Fruit fly (Drosophila melanogaster) whole organism, embryonic: ENCODE data around the gene drm.

ENCODE experiments used
- BtbVII ChIP-seq: fragments of 200-800 bp; sonication (Bioruptor generic); optimal IDR thresholded peaks from 3 replicates; lab custom pipeline; 2017; ENCODE audit warnings: missing biosample characterization, mild to moderate bottlenecking, missing genetic modification characterization
- CG11456 ChIP-seq: fragments of 200-800 bp; sonication (Bioruptor generic); IDR thresholded peaks from 3 replicates; pipeline ENCODE4 v1.3.6; 2022; ENCODE audit warnings: missing biosample characterization, missing genetic modification characterization
- CG11560 ChIP-seq: fragments of 200-800 bp; sonication (Bioruptor generic); IDR thresholded peaks from 3 replicates; pipeline ENCODE4 v1.3.6; 2022; ENCODE audit warnings: missing biosample characterization, missing genetic modification characterization
- CG11695 ChIP-seq: fragments of 200-800 bp; sonication (Bioruptor generic); IDR thresholded peaks from 3 replicates; pipeline ENCODE4 v1.3.6; 2022; ENCODE audit warnings: missing biosample characterization, missing genetic modification characterization
- CG12155 ChIP-seq: fragments of 200-800 bp; sonication (Bioruptor generic); optimal IDR thresholded peaks from 3 replicates; lab custom pipeline; 2016; ENCODE audit warnings: missing biosample characterization, missing genetic modification characterization
- CG1233 ChIP-seq: fragments of 200-800 bp; sonication (Bioruptor generic); optimal IDR thresholded peaks from 4 replicates; lab custom pipeline; 2018; ENCODE audit warnings: missing biosample characterization, mild to moderate bottlenecking, missing genetic modification characterization
- CG13894 ChIP-seq: fragments of 200-800 bp; sonication (Bioruptor generic); optimal IDR thresholded peaks from 3 replicates; lab custom pipeline; 2018; ENCODE audit warnings: missing biosample characterization, mild to moderate bottlenecking, missing genetic modification characterization, moderate library complexity
- CG15514 ChIP-seq: fragments of 200-800 bp; sonication (Bioruptor generic); optimal IDR thresholded peaks from 3 replicates; lab custom pipeline; 2017; ENCODE audit warnings: missing biosample characterization, missing genetic modification characterization, mild to moderate bottlenecking, moderate library complexity, missing genetic modification reagents
- CG17361 ChIP-seq: fragments of 200-800 bp; sonication (Bioruptor generic); IDR thresholded peaks from 3 replicates; pipeline ENCODE4 v1.3.6; 2022; ENCODE audit warnings: missing biosample characterization, missing genetic modification characterization
- CG17912 ChIP-seq: fragments of 200-800 bp; sonication (Bioruptor generic); optimal IDR thresholded peaks from 2 replicates; lab custom pipeline; 2018; ENCODE audit warnings: missing biosample characterization, mild to moderate bottlenecking, missing genetic modification characterization
- CG4730 ChIP-seq: fragments of 200-800 bp; sonication (Bioruptor generic); IDR thresholded peaks from 2 replicates; pipeline ENCODE4 v1.3.6; 2022; ENCODE audit warnings: missing biosample characterization, missing genetic modification characterization
- CG4820 ChIP-seq: fragments of 200-800 bp; sonication (Bioruptor generic); optimal IDR thresholded peaks from 3 replicates; lab custom pipeline; 2016; ENCODE audit warnings: missing biosample characterization, missing genetic modification characterization
- CG6272 ChIP-seq: fragments of 200-800 bp; sonication (Bioruptor generic); IDR thresholded peaks from 2 replicates; pipeline ENCODE4 v1.3.6; 2022; ENCODE audit warnings: missing biosample characterization, missing genetic modification characterization
- CG7987 ChIP-seq: fragments of 200-800 bp; sonication (Bioruptor generic); optimal IDR thresholded peaks from 2 replicates; lab custom pipeline; 2018; ENCODE audit warnings: missing biosample characterization, mild to moderate bottlenecking, missing genetic modification characterization, moderate library complexity
- CG8281 ChIP-seq: fragments of 200-800 bp; sonication (Bioruptor generic); optimal IDR thresholded peaks from 2 replicates; lab custom pipeline; 2018; ENCODE audit warnings: missing biosample characterization, mild to moderate bottlenecking, missing genetic modification characterization, moderate library complexity
- CG9817 ChIP-seq: fragments of 200-800 bp; sonication (Bioruptor generic); optimal IDR thresholded peaks from 2 replicates; lab custom pipeline; 2018; ENCODE audit warnings: missing biosample characterization, mild to moderate bottlenecking, missing genetic modification characterization, moderate library complexity
- Chrac-16 ChIP-seq: fragments of 200-800 bp; sonication (Bioruptor generic); optimal IDR thresholded peaks from 3 replicates; lab custom pipeline; 2016; ENCODE audit warnings: missing biosample characterization, missing genetic modification characterization
- CkIIα-i1 ChIP-seq: fragments of 200-800 bp; sonication (Bioruptor generic); IDR thresholded peaks from 2 replicates; pipeline ENCODE4 v1.3.6; 2022; ENCODE audit warnings: missing biosample characterization, missing genetic modification characterization
- E2f2 ChIP-seq: fragments of 200-800 bp; sonication (Bioruptor generic); IDR thresholded peaks from 2 replicates; pipeline ENCODE4 v1.3.6; 2022; ENCODE audit warnings: missing biosample characterization, missing genetic modification characterization
- Fer3 ChIP-seq: fragments of 200-800 bp; sonication (Bioruptor generic); optimal IDR thresholded peaks from 2 replicates; lab custom pipeline; 2018; ENCODE audit warnings: missing biosample characterization, mild to moderate bottlenecking, missing genetic modification characterization, moderate library complexity
- MESR4 ChIP-seq: fragments of 200-800 bp; sonication (Bioruptor generic); optimal IDR thresholded peaks from 2 replicates; lab custom pipeline; 2018; ENCODE audit warnings: missing biosample characterization, mild to moderate bottlenecking, missing genetic modification characterization, moderate library complexity
- NK7.1 ChIP-seq: fragments of 200-800 bp; sonication (Bioruptor generic); optimal IDR thresholded peaks from 3 replicates; lab custom pipeline; 2016; ENCODE audit warnings: missing biosample characterization, missing genetic modification characterization
- Ssrp ChIP-seq: fragments of 200-800 bp; sonication (Bioruptor generic); optimal IDR thresholded peaks from 2 replicates; lab custom pipeline; 2018; ENCODE audit warnings: missing biosample characterization, mild to moderate bottlenecking, missing genetic modification characterization, moderate library complexity
- Xbp1 ChIP-seq: fragments of 200-800 bp; sonication (Bioruptor generic); optimal IDR thresholded peaks from 3 replicates; lab custom pipeline; 2016; ENCODE audit warnings: missing biosample characterization, mild to moderate bottlenecking, missing genetic modification characterization
- ab ChIP-seq: fragments of 200-800 bp; sonication (Bioruptor generic); optimal IDR thresholded peaks from 2 replicates; lab custom pipeline; 2016; ENCODE audit warnings: missing biosample characterization, missing genetic modification characterization
- amos ChIP-seq: fragments of 200-800 bp; sonication (Bioruptor generic); IDR thresholded peaks from 2 replicates; pipeline ENCODE4 v1.3.6; 2022; ENCODE audit warnings: missing biosample characterization, missing genetic modification characterization; ENCODE audit not compliant: partially characterized antibody
- chm ChIP-seq: fragments of 200-800 bp; sonication (Bioruptor generic); IDR thresholded peaks from 2 replicates; pipeline ENCODE4 v1.3.6; 2022; ENCODE audit warnings: missing biosample characterization, missing genetic modification characterization
- cwo ChIP-seq: fragments of 200-800 bp; sonication (Bioruptor generic); optimal IDR thresholded peaks from 3 replicates; lab custom pipeline; 2017; ENCODE audit warnings: missing biosample characterization, missing genetic modification characterization, mild to moderate bottlenecking, moderate library complexity, missing genetic modification reagents
- da ChIP-seq: fragments of 200-800 bp; sonication (Bioruptor generic); optimal IDR thresholded peaks from 2 replicates; lab custom pipeline; 2016; ENCODE audit warnings: missing biosample characterization, missing genetic modification characterization
- dm ChIP-seq: fragments of 200-800 bp; sonication (Bioruptor generic); optimal IDR thresholded peaks from 3 replicates; lab custom pipeline; 2016; ENCODE audit warnings: missing biosample characterization, missing genetic modification characterization
- dpn ChIP-seq, 2 experiments: fragments of 200-800 bp; sonication (Bioruptor generic); optimal IDR thresholded peaks; 3 replicates each; lab custom pipeline; 2016; ENCODE audit warnings: missing biosample characterization in 2 of 2, missing genetic modification characterization in 2 of 2
- ems ChIP-seq: fragments of 200-800 bp; sonication (Bioruptor generic); optimal IDR thresholded peaks from 3 replicates; lab custom pipeline; 2016; ENCODE audit warnings: missing biosample characterization, missing genetic modification characterization
- eve ChIP-seq, 2 experiments: fragments of >200 bp; optimal IDR thresholded peaks; 2 replicates each; lab custom pipeline; 2017; ENCODE audit warnings: missing biosample characterization in 2 of 2, missing genetic modification characterization in 2 of 2
- exex ChIP-seq: fragments of 200-800 bp; sonication (Bioruptor generic); optimal IDR thresholded peaks from 4 replicates; lab custom pipeline; 2018; ENCODE audit warnings: missing biosample characterization, mild to moderate bottlenecking, missing genetic modification characterization, moderate library complexity
- fu2 ChIP-seq: fragments of 200-800 bp; sonication (Bioruptor generic); optimal IDR thresholded peaks from 2 replicates; lab custom pipeline; 2016; ENCODE audit warnings: missing biosample characterization, missing genetic modification characterization
- ham ChIP-seq: fragments of 200-800 bp; sonication (Bioruptor generic); IDR thresholded peaks from 2 replicates; pipeline ENCODE4 v1.3.6; 2022; ENCODE audit warnings: missing biosample characterization, missing genetic modification characterization
- hb ChIP-seq: fragments of 200-800 bp; sonication (Bioruptor generic); IDR thresholded peaks from 3 replicates; pipeline ENCODE4 v1.3.6; 2022; ENCODE audit warnings: missing biosample characterization, missing genetic modification characterization; ENCODE audit not compliant: partially characterized antibody
- hbn ChIP-seq: fragments of 200-800 bp; sonication (Bioruptor generic); IDR thresholded peaks from 2 replicates; pipeline ENCODE4 v1.3.6; 2022; ENCODE audit warnings: missing biosample characterization, missing genetic modification characterization; ENCODE audit not compliant: partially characterized antibody
- jigr1 ChIP-seq: fragments of 200-800 bp; sonication (Bioruptor generic); IDR thresholded peaks from 3 replicates; pipeline ENCODE4 v1.3.6; 2022; ENCODE audit warnings: missing biosample characterization, missing genetic modification characterization
- luna ChIP-seq: fragments of 200-800 bp; sonication (Bioruptor generic); optimal IDR thresholded peaks from 2 replicates; lab custom pipeline; 2016; ENCODE audit warnings: missing biosample characterization, missing genetic modification characterization
- mld ChIP-seq: fragments of 200-800 bp; sonication (Bioruptor generic); IDR thresholded peaks from 3 replicates; pipeline ENCODE4 v1.3.6; 2022; ENCODE audit warnings: missing biosample characterization, missing genetic modification characterization; ENCODE audit not compliant: partially characterized antibody
- nerfin-1 ChIP-seq: fragments of 200-800 bp; sonication (Bioruptor generic); optimal IDR thresholded peaks from 3 replicates; lab custom pipeline; 2019; ENCODE audit warnings: missing biosample characterization, mild to moderate bottlenecking, missing genetic modification characterization, moderate library complexity
- pho ChIP-seq: fragments of 200-800 bp; sonication (Bioruptor generic); optimal IDR thresholded peaks from 2 replicates; lab custom pipeline; 2016; ENCODE audit warnings: missing biosample characterization, missing genetic modification characterization
- pros ChIP-seq: fragments of 200-800 bp; sonication (Bioruptor generic); optimal IDR thresholded peaks from 3 replicates; lab custom pipeline; 2019; ENCODE audit warnings: missing biosample characterization, mild to moderate bottlenecking, missing genetic modification characterization, moderate library complexity
- slou ChIP-seq: fragments of 200-800 bp; sonication (Bioruptor generic); optimal IDR thresholded peaks from 3 replicates; lab custom pipeline; 2016; ENCODE audit warnings: missing biosample characterization, missing genetic modification characterization
- sna ChIP-seq: fragments of 200-800 bp; sonication (Bioruptor generic); IDR thresholded peaks from 2 replicates; pipeline ENCODE4 v1.3.6; 2022; ENCODE audit warnings: missing biosample characterization, missing genetic modification characterization; ENCODE audit not compliant: partially characterized antibody
- tna ChIP-seq: fragments of 200-800 bp; sonication (Bioruptor generic); IDR thresholded peaks from 2 replicates; pipeline ENCODE4 v1.3.6; 2022; ENCODE audit warnings: missing biosample characterization, missing genetic modification characterization; ENCODE audit not compliant: partially characterized antibody
- tx ChIP-seq: fragments of 200-800 bp; sonication (Bioruptor generic); optimal IDR thresholded peaks from 2 replicates; lab custom pipeline; 2016; ENCODE audit warnings: missing biosample characterization, missing genetic modification characterization
- wor ChIP-seq: fragments of 200-800 bp; sonication (Bioruptor generic); IDR thresholded peaks from 2 replicates; pipeline ENCODE4 v1.3.6; 2022; ENCODE audit warnings: missing biosample characterization, missing genetic modification characterization
- zfh2 ChIP-seq: fragments of 200-800 bp; sonication (Bioruptor generic); optimal IDR thresholded peaks from 2 replicates; lab custom pipeline; 2016; ENCODE audit warnings: missing biosample characterization, missing genetic modification characterization

drm gene

DNA sequence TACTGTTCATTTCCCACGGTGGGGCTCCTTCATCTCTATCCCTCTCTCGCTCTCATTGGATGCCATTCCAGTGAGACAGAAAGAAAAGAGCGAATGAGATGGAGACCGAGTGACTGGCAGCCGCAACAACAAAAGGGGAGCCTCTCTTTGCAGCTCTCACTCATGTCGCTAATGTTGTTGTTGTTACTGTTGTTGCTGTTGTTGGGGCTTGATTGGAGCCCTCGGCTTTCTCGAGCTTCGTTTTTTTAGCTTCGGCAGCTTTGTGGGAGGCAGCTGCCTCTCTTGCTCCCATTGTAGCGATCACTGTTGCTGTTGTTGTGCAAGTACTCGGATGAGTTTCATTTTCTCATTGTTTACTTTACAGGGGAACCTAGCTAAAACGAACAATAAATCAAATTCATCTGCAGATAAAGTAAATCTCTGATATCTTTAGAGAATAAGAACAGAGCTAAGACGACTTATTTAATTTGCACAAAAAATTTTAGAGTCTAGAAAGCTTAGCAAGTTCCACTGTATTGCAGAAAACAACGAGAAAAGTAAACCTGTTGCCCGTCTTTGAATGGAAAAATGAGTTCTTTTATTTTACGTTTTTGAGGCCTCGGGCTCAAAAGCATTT lies 4.7 kb upstream of the drm start (continued):
- no peak for TF ChIP-seq slou (GFP tag; lab: Kevin White, UChicago)
- no peak for TF ChIP-seq tna (GFP tag; lab: Robert Waterston, UW)
- peak; percentile 50 for TF ChIP-seq Chrac-16 (GFP tag; lab: Kevin White, UChicago)
- no peak for TF ChIP-seq sna (GFP tag; lab: Robert Waterston, UW)
- no peak for TF ChIP-seq amos (GFP tag; lab: Robert Waterston, UW)
- no peak for TF ChIP-seq cwo
- peak; percentile 27 for TF ChIP-seq luna (GFP tag; lab: Kevin White, UChicago)
- peak; percentile 67 for TF ChIP-seq Xbp1
- peak; percentile 15 for TF ChIP-seq nerfin-1 (tag; lab: Kevin White, UChicago)
- TF ChIP-seq CG4820, result peak; percentile 19
- 0 out of 3 replicates have a peak, but pooled peaks have one; percentile 37 for TF ChIP-seq CG11695
- TF ChIP-seq ham (GFP tag; lab: Robert Waterston, UW), result no peak
- peak; percentile 6 for TF ChIP-seq tx (GFP tag; lab: Kevin White, UChicago)
- peak; percentile 19 for TF ChIP-seq ems (GFP tag; lab: Kevin White, UChicago)
- no peak for TF ChIP-seq MESR4 (GFP tag; lab: Kevin White, UChicago)
- TF ChIP-seq CG17912 (GFP tag; lab: Kevin White, UChicago), result no peak
- TF ChIP-seq pros (GFP tag; lab: Kevin White, UChicago), result no peak
- peak; percentile 40 for TF ChIP-seq CG12155 (GFP tag; lab: Kevin White, UChicago)
- TF ChIP-seq dm (GFP tag; lab: Kevin White, UChicago), result no peak
- no peak for TF ChIP-seq CG15514 (GFP tag; lab: Kevin White, UChicago)
- TF ChIP-seq E2f2 (GFP tag; lab: Robert Waterston, UW), result no peak; the same call in 1 of the 2 replicates
- no peak for TF ChIP-seq ab (GFP tag; lab: Kevin White, UChicago)
- peak; percentile 61 for TF ChIP-seq CG17361 (GFP tag; lab: Robert Waterston, UW)
- TF ChIP-seq BtbVII (GFP tag; lab: Kevin White, UChicago), result no peak
- no peak for TF ChIP-seq zfh2 (GFP tag; lab: Kevin White, UChicago)
- TF ChIP-seq wor (GFP tag; lab: Robert Waterston, UW), result 0 out of 2 replicates have a peak, but pooled peaks have one; percentile 26
- TF ChIP-seq jigr1, result no peak
- peak; percentile 28; the same call in 1 of the 2 replicates for TF ChIP-seq CG4730
- TF ChIP-seq chm (GFP tag; lab: Robert Waterston, UW), result no peak; the same call in 1 of the 2 replicates
- TF ChIP-seq pho (GFP tag; lab: Kevin White, UChicago), result no peak
- TF ChIP-seq fu2 (GFP tag; lab: Kevin White, UChicago), result no peak
- no peak for TF ChIP-seq CG8281
- peak; percentile 28 for TF ChIP-seq Fer3 (tag; lab: Kevin White, UChicago)
- TF ChIP-seq CkIIα-i1, result no peak
- TF ChIP-seq exex (tag; lab: Kevin White, UChicago), result no peak
- no peak for TF ChIP-seq mld (GFP tag; lab: Robert Waterston, UW)
- peak; percentile 11; the same call in 1 of the 3 replicates for TF ChIP-seq CG11456 (GFP tag; lab: Robert Waterston, UW)
- TF ChIP-seq eve (GFP tag; optimal IDR thresholded peaks at IDR 0.05; lab: Kevin White, UChicago), result no peak
- peak; percentile 61 for TF ChIP-seq Ssrp
- peak; percentile 33 for TF ChIP-seq CG9817 (tag; lab: Kevin White, UChicago)
- no peak for TF ChIP-seq CG7987 (GFP tag; lab: Kevin White, UChicago)
- TF ChIP-seq CG11560 (tag; lab: Robert Waterston, UW), result no peak
- TF ChIP-seq CG1233 (GFP tag; lab: Kevin White, UChicago), result peak; percentile 44
- no peak for TF ChIP-seq CG13894
- TF ChIP-seq da (GFP tag; lab: Kevin White, UChicago), result no peak
- TF ChIP-seq hbn (GFP tag; lab: Robert Waterston, UW), result no peak
- TF ChIP-seq NK7.1 (GFP tag; lab: Kevin White, UChicago), result no peak
- TF ChIP-seq dpn (GFP tag; optimal IDR thresholded peaks at IDR 0.05; lab: Kevin White, UChicago), result peak; percentile 53 to 55
- no peak for TF ChIP-seq hb
- no peak for TF ChIP-seq CG6272
